Worm (Caenorhabditis elegans): ENCODE measurements around the gene pfn-3.
A peak's percentile ranks its signal among the peaks of the same experiment; 100 is the strongest.

The pfn-3 gene

ce11 chrX:1093154-1093553, 12.7 kb upstream of the pfn-3 start (continued):
- TF ChIP-seq unc-86 (tag; optimal IDR thresholded peaks at IDR 0.05) (peak; percentile 81), hlh-17 (GFP tag; optimal IDR thresholded peaks at IDR 0.05; ENCODE audit: borderline replicate concordance) (no peak), nhr-28 (tag; optimal IDR thresholded peaks at IDR 0.05) (peak; percentile 41), fkh-8 (tag; optimal IDR thresholded peaks at IDR 0.05) (peak; percentile 93), pqm-1 (tag; optimal IDR thresholded peaks at IDR 0.05) (no peak), fkh-10 (GFP tag; optimal IDR thresholded peaks at IDR 0.05) (peak; percentile 77), aly-2 (tag; optimal IDR thresholded peaks at IDR 0.05) (peak; percentile 27), ceh-90 (tag; optimal IDR thresholded peaks at IDR 0.05) (no peak), efl-1 (optimal IDR thresholded peaks at IDR 0.05) (peak; percentile 65 to 77), efl-1 (GFP tag; optimal IDR thresholded peaks at IDR 0.05 in 1 of 2) (peak; percentile 35 to 95), ets-5 (GFP tag; IDR thresholded peaks at IDR 0.05) (no peak), lin-13 (GFP tag; optimal IDR thresholded peaks at IDR 0.05) (peak; percentile 81), lin-35 (GFP tag; optimal IDR thresholded peaks at IDR 0.05) (peak; percentile 60 to 88), ztf-4 (tag; optimal IDR thresholded peaks at IDR 0.05) (peak; percentile 92), elt-3 (tag; optimal IDR thresholded peaks at IDR 0.05) (peak in 2 of 6 experiments; percentile 56 to 84), elt-2 (tag; optimal IDR thresholded peaks at IDR 0.05) (peak; percentile 62), nhr-20 (tag; optimal IDR thresholded peaks at IDR 0.05) (peak; percentile 95), ama-1 (optimal IDR thresholded peaks at IDR 0.05) (no peak), unc-130 (tag; optimal IDR thresholded peaks at IDR 0.05) (peak; percentile 78), egl-13 (tag; optimal IDR thresholded peaks at IDR 0.05) (peak; percentile 82), zip-4 (GFP tag; optimal IDR thresholded peaks at IDR 0.05) (peak; percentile 19), ztf-11 (tag; optimal IDR thresholded peaks at IDR 0.05) (peak in 1 of 2 experiments; percentile 49), lir-3 (tag; optimal IDR thresholded peaks at IDR 0.05; ENCODE audit: poor library complexity) (peak; percentile 70), irx-1 (tag; optimal IDR thresholded peaks at IDR 0.05) (peak; percentile 85), grh-1 (GFP tag; IDR thresholded peaks at IDR 0.05) (0 out of 2 replicates have a peak, but pooled peaks have one; percentile 17), lin-15B (tag; optimal IDR thresholded peaks at IDR 0.05) (no peak), fkh-4 (tag; optimal IDR thresholded peaks at IDR 0.05; ENCODE audit: borderline replicate concordance) (no peak), nhr-77 (tag; optimal IDR thresholded peaks at IDR 0.05) (peak; percentile 87)

- no peak for TF ChIP-seq efl-1 (optimal IDR thresholded peaks at IDR 0.05)
- TF ChIP-seq efl-1 (GFP tag; optimal IDR thresholded peaks at IDR 0.05 in 1 of 2) = peak in 1 of 2 experiments; percentile 36
- TF ChIP-seq tlp-1 (tag; optimal IDR thresholded peaks at IDR 0.05) = no peak
Observed at ce11 chrX:1089676-1090075, 9.2 kb upstream of the pfn-3 start.

ce11 chrX:1089133-1089532, 8.7 kb upstream of the pfn-3 start:
- TF ChIP-seq nhr-47 (tag; optimal IDR thresholded peaks at IDR 0.05) = no peak
- no peak for TF ChIP-seq lin-13 (GFP tag; optimal IDR thresholded peaks at IDR 0.05)
- no peak for TF ChIP-seq grh-1 (GFP tag; IDR thresholded peaks at IDR 0.05)
- no peak for TF ChIP-seq pqm-1 (tag; optimal IDR thresholded peaks at IDR 0.05)
- TF ChIP-seq elt-2 (tag; optimal IDR thresholded peaks at IDR 0.05) = no peak
- TF ChIP-seq pax-3 (tag; optimal IDR thresholded peaks at IDR 0.05) = no peak
- no peak for TF ChIP-seq nhr-11 (tag; optimal IDR thresholded peaks at IDR 0.05)

- no peak for TF ChIP-seq sox-4 (tag; optimal IDR thresholded peaks at IDR 0.05)
- no peak for TF ChIP-seq lir-3 (tag; optimal IDR thresholded peaks at IDR 0.05; ENCODE audit: poor library complexity)
- TF ChIP-seq nhr-11 (tag; optimal IDR thresholded peaks at IDR 0.05) = no peak
- TF ChIP-seq nhr-90 (tag; optimal IDR thresholded peaks at IDR 0.05; ENCODE audit: poor library complexity) = no peak
- no peak for TF ChIP-seq ama-1 (optimal IDR thresholded peaks at IDR 0.05)
- TF ChIP-seq nhr-77 (tag; optimal IDR thresholded peaks at IDR 0.05) = no peak
- TF ChIP-seq ceh-82 (tag; optimal IDR thresholded peaks at IDR 0.05) = no peak
- TF ChIP-seq nhr-237 (tag; optimal IDR thresholded peaks at IDR 0.05) = no peak
- no peak for TF ChIP-seq aha-1 (tag; optimal IDR thresholded peaks at IDR 0.05)
- no peak for TF ChIP-seq elt-2 (tag; optimal IDR thresholded peaks at IDR 0.05)
- TF ChIP-seq efl-1 (optimal IDR thresholded peaks at IDR 0.05) = no peak
- no peak for TF ChIP-seq efl-1 (GFP tag; optimal IDR thresholded peaks at IDR 0.05 in 1 of 2)
- no peak for TF ChIP-seq mef-2 (tag; optimal IDR thresholded peaks at IDR 0.05)
- no peak for TF ChIP-seq unc-130 (tag; optimal IDR thresholded peaks at IDR 0.05)
- TF ChIP-seq irx-1 (tag; optimal IDR thresholded peaks at IDR 0.05) = no peak
- TF ChIP-seq Y116A8C.19 (tag; optimal IDR thresholded peaks at IDR 0.05; ENCODE audit: borderline replicate concordance) = no peak
- no peak for TF ChIP-seq tbx-2 (tag; optimal IDR thresholded peaks at IDR 0.05)
- no peak for TF ChIP-seq skn-1 (tag; optimal IDR thresholded peaks at IDR 0.05)
- TF ChIP-seq isw-1 (GFP tag; IDR thresholded peaks at IDR 0.05) = no peak
- TF ChIP-seq rnt-1 (tag; optimal IDR thresholded peaks at IDR 0.05) = no peak
Observed at ce11 chrX:1088048-1088447, 7.6 kb upstream of the pfn-3 start, which contains the start of gene rei-2. Gene rei-2, minus strand, starts transcription at chrX:1088148.

Measured in whole organism, L1 larva.